Worm (Caenorhabditis elegans): ENCODE data around the gene T24D5.6.

DNA sequence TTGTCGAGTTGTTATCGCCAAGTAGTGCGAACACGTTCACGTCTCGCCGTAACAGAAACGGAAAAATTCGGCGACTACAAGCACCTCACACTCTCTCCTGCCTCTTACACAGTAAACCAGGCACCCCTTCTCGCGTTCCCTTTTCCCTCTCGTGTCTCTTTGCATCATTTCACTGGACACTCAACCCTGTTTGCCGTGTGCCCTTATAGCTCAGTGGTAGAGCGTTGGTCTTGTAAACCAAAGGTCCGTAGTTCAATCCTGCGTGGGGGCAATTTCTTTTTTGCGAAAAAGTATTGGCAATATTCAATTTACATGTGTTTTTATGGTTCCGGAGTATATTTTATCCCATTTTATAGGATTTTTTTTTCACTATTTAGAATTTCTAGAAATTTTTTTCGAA lies 39.8 kb upstream of the T24D5.6 start:
- TF ChIP-seq rnt-1 (tag; optimal IDR thresholded peaks at IDR 0.05): peak; percentile 75
- peak; percentile 22 for TF ChIP-seq unc-55 (GFP tag; optimal IDR thresholded peaks at IDR 0.05)
- TF ChIP-seq ceh-34 (tag; optimal IDR thresholded peaks at IDR 0.05): peak; percentile 93
- TF ChIP-seq ceh-30 (tag; optimal IDR thresholded peaks at IDR 0.05): no peak
- peak; percentile 58 for TF ChIP-seq pqm-1 (tag; optimal IDR thresholded peaks at IDR 0.05)
- peak; percentile 67 for TF ChIP-seq nfya-1 (tag; optimal IDR thresholded peaks at IDR 0.05)
- peak; percentile 94 for TF ChIP-seq elt-2 (tag; optimal IDR thresholded peaks at IDR 0.05)
- TF ChIP-seq pat-9 (tag; optimal IDR thresholded peaks at IDR 0.05): peak; percentile 90
- no peak for TF ChIP-seq pax-1 (tag; optimal IDR thresholded peaks at IDR 0.05)
- no peak for TF ChIP-seq nhr-11 (tag; optimal IDR thresholded peaks at IDR 0.05)
- peak; percentile 88 for TF ChIP-seq unc-86 (tag; optimal IDR thresholded peaks at IDR 0.05)
- peak; percentile 95 for TF ChIP-seq gmeb-2 (tag; optimal IDR thresholded peaks at IDR 0.05)
- TF ChIP-seq pha-2 (tag; optimal IDR thresholded peaks at IDR 0.05): peak; percentile 86
